Worm (Caenorhabditis elegans) whole organism, early embryonic: ENCODE data around the gene ran-3.

ENCODE experiments used
- aly-1 ChIP-seq: sonication (generic microtip); optimal IDR thresholded peaks from 2 replicates; lab custom pipeline; 2016; ENCODE audit warnings: missing genetic modification characterization, missing compliant biosample characterization
- ama-1 ChIP-seq: fragments of 150-350 bp; optimal IDR thresholded peaks from 2 replicates; lab custom pipeline; 2014
- ceh-13 ChIP-seq: fragments of 200-800 bp; sonication (Bioruptor generic); optimal IDR thresholded peaks from 2 replicates; lab custom pipeline; 2018; ENCODE audit warnings: mild to moderate bottlenecking, missing genetic modification characterization, missing compliant biosample characterization
- flt-1 ChIP-seq: fragments of 200-800 bp; sonication (Bioruptor generic); IDR thresholded peaks from 2 replicates; pipeline ENCODE4 v1.3.6; 2022; ENCODE audit warnings: missing genetic modification characterization, missing compliant biosample characterization
- hnd-1 ChIP-seq: sonication (generic microtip); optimal IDR thresholded peaks from 2 replicates; lab custom pipeline; 2016; ENCODE audit warnings: missing genetic modification characterization, missing compliant biosample characterization
- scrt-1 ChIP-seq: fragments of 200-800 bp; sonication (Bioruptor generic); IDR thresholded peaks from 2 replicates; pipeline ENCODE4 v1.3.6; 2022; ENCODE audit warnings: missing genetic modification characterization, missing compliant biosample characterization
- tbx-11 ChIP-seq: fragments of 200-800 bp; sonication (Bioruptor generic); IDR thresholded peaks from 2 replicates; pipeline ENCODE4 v1.3.6; 2022; ENCODE audit warnings: missing genetic modification characterization, missing compliant biosample characterization

DNA sequence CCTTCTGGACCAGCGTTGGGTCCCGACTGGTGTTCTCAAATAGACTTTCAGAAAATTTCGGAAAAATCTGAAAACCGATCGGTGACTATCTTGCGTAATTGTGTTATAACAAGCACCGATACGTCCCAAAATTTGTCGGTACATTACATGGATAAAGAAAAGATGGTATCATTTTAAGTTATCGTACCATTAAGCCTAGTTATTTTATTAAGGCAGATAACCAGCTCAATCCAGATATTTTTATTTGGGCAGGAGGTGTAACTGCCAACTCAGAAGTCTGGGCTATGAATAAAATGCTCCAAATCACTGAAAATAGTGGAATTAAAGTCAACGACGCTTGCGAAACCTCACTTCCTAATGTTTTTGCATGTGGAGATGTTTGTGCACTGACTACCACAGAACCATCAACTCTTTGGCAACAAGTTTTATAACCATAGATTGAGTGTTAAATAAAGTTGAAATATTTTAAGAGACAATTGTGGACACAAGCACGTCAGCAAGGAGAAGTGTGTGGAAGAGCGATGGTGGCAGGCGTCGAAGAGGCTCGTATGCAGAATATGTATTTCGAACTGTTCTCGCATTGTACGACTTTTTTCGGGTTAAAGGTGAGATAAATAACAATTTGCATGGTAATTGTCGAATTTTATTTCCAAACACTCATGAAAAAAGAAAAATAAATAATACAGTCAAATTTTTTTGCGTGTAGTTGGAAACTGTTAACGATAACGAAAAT, 1.5 kb upstream of the ran-3 start:
- TF ChIP-seq ama-1: no peak
- no peak for TF ChIP-seq scrt-1 (GFP tag; lab: Robert Waterston, UW)
- TF ChIP-seq tbx-11 (GFP tag; lab: Robert Waterston, UW): no peak
- TF ChIP-seq aly-1 (tag; lab: Kevin White, UChicago): no peak
- TF ChIP-seq ceh-13 (GFP tag; lab: Kevin White, UChicago): no peak
- no peak for TF ChIP-seq hnd-1 (tag; lab: Kevin White, UChicago)
- TF ChIP-seq flt-1 (GFP tag; lab: Robert Waterston, UW): no peak
